Worm (Caenorhabditis elegans) whole organism, L4 larva: Measurements from ENCODE around the gene sds-22.

Source experiments
- F10B5.3 ChIP-seq: sonication (generic microtip); optimal IDR thresholded peaks from 2 replicates; lab custom pipeline; 2016; ENCODE audit warnings: mild to moderate bottlenecking, missing genetic modification characterization, missing compliant biosample characterization
- F44E2.7 ChIP-seq: fragments of 200-800 bp; sonication (Bioruptor generic); IDR thresholded peaks from 2 replicates; pipeline ENCODE4 v2.1.2; 2022; ENCODE audit warnings: missing genetic modification characterization, missing compliant biosample characterization
- Y48G9A.11 ChIP-seq: fragments of 200-800 bp; sonication (Bioruptor generic); IDR thresholded peaks from 2 replicates; pipeline ENCODE4 v1.3.6; 2022; ENCODE audit warnings: missing genetic modification reagents, missing genetic modification characterization, missing compliant biosample characterization
- aly-2 ChIP-seq: sonication (generic microtip); optimal IDR thresholded peaks from 2 replicates; lab custom pipeline; 2018; ENCODE audit warnings: missing biosample characterization, missing genetic modification characterization
- ama-1 ChIP-seq: fragments of 150-350 bp; optimal IDR thresholded peaks from 2 replicates; lab custom pipeline; 2014; ENCODE audit warnings: inconsistent platforms, mixed read lengths
- arid-1 ChIP-seq: fragments of 200-800 bp; sonication (Bioruptor generic); conservative IDR thresholded peaks from 2 replicates; pipeline ENCODE4 v1.3.6; 2022; ENCODE audit warnings: missing genetic modification reagents, missing genetic modification characterization, missing compliant biosample characterization
- ceh-44 ChIP-seq: fragments of 200-800 bp; sonication (Bioruptor generic); IDR thresholded peaks from 2 replicates; pipeline ENCODE4 v1.3.6; 2022; ENCODE audit warnings: missing genetic modification reagents, missing genetic modification characterization, missing compliant biosample characterization
- ceh-62 ChIP-seq: sonication (generic microtip); optimal IDR thresholded peaks from 2 replicates; lab custom pipeline; 2017; ENCODE audit warnings: missing biosample characterization, missing genetic modification characterization
- ces-1 ChIP-seq: fragments of 150-350 bp; sonication (generic microtip); optimal IDR thresholded peaks from 4 replicates; lab custom pipeline; 2014; ENCODE audit warnings: missing biosample characterization, missing genetic modification reagents, missing genetic modification characterization
- cey-2 ChIP-seq: sonication (generic microtip); optimal IDR thresholded peaks from 3 replicates; lab custom pipeline; 2017; ENCODE audit warnings: missing genetic modification characterization, mild to moderate bottlenecking, missing compliant biosample characterization, antibody characterized with exemption, borderline replicate concordance; ENCODE audit not compliant: insufficient read depth
- dmd-6 ChIP-seq: fragments of 200-800 bp; sonication (Bioruptor generic); IDR thresholded peaks from 2 replicates; pipeline ENCODE4 v1.3.6; 2022; ENCODE audit warnings: missing genetic modification reagents, missing genetic modification characterization, missing compliant biosample characterization
- dpl-1 ChIP-seq: fragments of 150-350 bp; optimal IDR thresholded peaks from 2 replicates; lab custom pipeline; 2014; ENCODE audit warnings: missing biosample characterization, missing genetic modification reagents, missing genetic modification characterization
- duxl-1 ChIP-seq: sonication (generic microtip); optimal IDR thresholded peaks from 2 replicates; lab custom pipeline; 2016; ENCODE audit warnings: mild to moderate bottlenecking, missing genetic modification characterization, moderate library complexity, missing compliant biosample characterization; ENCODE audit not compliant: poor library complexity
- dve-1 ChIP-seq: sonication (generic microtip); optimal IDR thresholded peaks from 2 replicates; lab custom pipeline; 2017; ENCODE audit warnings: antibody characterized with exemption, mild to moderate bottlenecking, missing genetic modification characterization, missing compliant biosample characterization; ENCODE audit not compliant: insufficient read depth
- hif-1 ChIP-seq, 2 experiments: sonication (generic microtip); optimal IDR thresholded peaks; 2 replicates each; lab custom pipeline; 2016 to 2017; ENCODE audit warnings: missing compliant biosample characterization in 2 of 2, missing genetic modification characterization in 2 of 2, missing genetic modification reagents in 2 of 2, missing genotype in 2 of 2, mild to moderate bottlenecking in 1 of 2
- lin-1 ChIP-seq: fragments of 200-800 bp; sonication (Bioruptor generic); IDR thresholded peaks from 2 replicates; pipeline ENCODE4 v1.3.6; 2022; ENCODE audit warnings: missing genetic modification reagents, missing genetic modification characterization, missing compliant biosample characterization
- lin-13 ChIP-seq: fragments of 150-350 bp; optimal IDR thresholded peaks from 2 replicates; lab custom pipeline; 2014; ENCODE audit warnings: missing biosample characterization, missing genetic modification reagents, missing genetic modification characterization
- lin-29 ChIP-seq: fragments of 200-800 bp; sonication (Bioruptor generic); IDR thresholded peaks from 2 replicates; pipeline ENCODE4 v1.3.6; 2022; ENCODE audit warnings: missing genetic modification reagents, missing genetic modification characterization, missing compliant biosample characterization
- lin-38 ChIP-seq: fragments of 200-800 bp; sonication (Bioruptor generic); IDR thresholded peaks from 2 replicates; pipeline ENCODE4 v1.3.6; 2022; ENCODE audit warnings: missing genetic modification reagents, missing genetic modification characterization, missing compliant biosample characterization
- lir-3 ChIP-seq: sonication (generic microtip); optimal IDR thresholded peaks from 2 replicates; lab custom pipeline; 2016; ENCODE audit warnings: mild to moderate bottlenecking, missing genetic modification characterization, missing compliant biosample characterization
- madf-5 ChIP-seq, 2 experiments: fragments of 200-800 bp; sonication (Bioruptor generic); IDR thresholded peaks; 2 replicates each; pipeline ENCODE4 v1.3.6; 2022; ENCODE audit warnings: missing compliant biosample characterization in 2 of 2, missing genetic modification characterization in 2 of 2
- mdt-29 ChIP-seq: fragments of 200-800 bp; sonication (Bioruptor generic); IDR thresholded peaks from 2 replicates; pipeline ENCODE4 v1.3.6; 2022; ENCODE audit warnings: missing genetic modification reagents, missing genetic modification characterization, missing compliant biosample characterization
- mep-1 ChIP-seq: fragments of 150-350 bp; sonication (generic microtip); optimal IDR thresholded peaks from 3 replicates; lab custom pipeline; 2014; ENCODE audit warnings: missing biosample characterization, missing genetic modification characterization
- mxl-2 ChIP-seq: fragments of 200-800 bp; sonication (Bioruptor generic); conservative IDR thresholded peaks from 2 replicates; pipeline ENCODE4 v1.3.6; 2022; ENCODE audit warnings: missing genetic modification reagents, missing genetic modification characterization, missing compliant biosample characterization
- mxl-3 ChIP-seq: fragments of 200-800 bp; sonication (Bioruptor generic); optimal IDR thresholded peaks from 2 replicates; lab custom pipeline; 2018; ENCODE audit warnings: mild to moderate bottlenecking, missing genetic modification characterization, missing compliant biosample characterization
- nhr-10 ChIP-seq: fragments of 150-350 bp; optimal IDR thresholded peaks from 2 replicates; lab custom pipeline; 2014; ENCODE audit warnings: missing biosample characterization, missing genetic modification characterization
- nhr-25 ChIP-seq: sonication (generic microtip); optimal IDR thresholded peaks from 2 replicates; lab custom pipeline; 2017; ENCODE audit warnings: missing genetic modification characterization, mild to moderate bottlenecking, missing compliant biosample characterization, antibody characterized with exemption, moderate library complexity, borderline replicate concordance; ENCODE audit not compliant: insufficient read depth
- nhr-77 ChIP-seq: fragments of 150-350 bp; optimal IDR thresholded peaks from 2 replicates; lab custom pipeline; 2014; ENCODE audit warnings: missing biosample characterization, missing genetic modification characterization
- pha-4 ChIP-seq, 2 experiments: fragments of 150-350 bp in 1 of 2; fragments of 200-800 bp in 1 of 2; sonication (Bioruptor generic) in 1 of 2; IDR thresholded peaks in 1 of 2; optimal IDR thresholded peaks in 1 of 2; 2 replicates each; pipeline versions ENCODE4 v1.3.6 to Lab custom; 2014 to 2022; ENCODE audit warnings: missing genetic modification characterization in 2 of 2, missing genetic modification reagents in 2 of 2, missing biosample characterization in 1 of 2, missing compliant biosample characterization in 1 of 2
- php-3 ChIP-seq: fragments of 200-800 bp; sonication (Bioruptor generic); IDR thresholded peaks from 2 replicates; pipeline ENCODE4 v1.3.6; 2022; ENCODE audit warnings: missing genetic modification reagents, missing genetic modification characterization, missing compliant biosample characterization
- sdz-12 ChIP-seq: fragments of 200-800 bp; sonication (Bioruptor generic); optimal IDR thresholded peaks from 2 replicates; lab custom pipeline; 2018; ENCODE audit warnings: mild to moderate bottlenecking, missing genetic modification characterization, missing compliant biosample characterization
- set-16 ChIP-seq: fragments of 200-800 bp; sonication (Bioruptor generic); IDR thresholded peaks from 2 replicates; pipeline ENCODE4 v1.3.6; 2022; ENCODE audit warnings: missing genetic modification reagents, missing genetic modification characterization, missing compliant biosample characterization
- spr-1 ChIP-seq: sonication (generic microtip); optimal IDR thresholded peaks from 2 replicates; lab custom pipeline; 2016; ENCODE audit warnings: mild to moderate bottlenecking, missing genetic modification characterization, missing compliant biosample characterization
- tag-97 ChIP-seq: fragments of 200-800 bp; sonication (Bioruptor generic); IDR thresholded peaks from 2 replicates; pipeline ENCODE4 v1.3.6; 2022; ENCODE audit warnings: missing genetic modification characterization, missing compliant biosample characterization
- unc-62 ChIP-seq, 3 experiments: fragments of 150-350 bp in 1 of 3; sonication (generic microtip); optimal IDR thresholded peaks in 2 of 3; peaks in 1 of 3; 1 replicate in 1 of 3; 2 replicates in 2 of 3; lab custom pipeline; 2014 to 2017; ENCODE audit warnings: missing biosample characterization in 3 of 3, missing genetic modification characterization in 3 of 3, missing genetic modification reagents in 3 of 3, missing genotype in 1 of 3
- zfp-2 ChIP-seq: sonication (generic microtip); optimal IDR thresholded peaks from 2 replicates; lab custom pipeline; 2016; ENCODE audit warnings: mild to moderate bottlenecking, missing genetic modification characterization, missing compliant biosample characterization
- zfp-3 ChIP-seq: fragments of 200-800 bp; sonication (Bioruptor generic); conservative IDR thresholded peaks from 2 replicates; pipeline ENCODE4 v1.3.6; 2022; ENCODE audit warnings: missing genetic modification reagents, missing genetic modification characterization, missing compliant biosample characterization
- zip-11 ChIP-seq: fragments of 200-800 bp; sonication (Bioruptor generic); IDR thresholded peaks from 2 replicates; pipeline ENCODE4 v1.3.6; 2022; ENCODE audit warnings: missing genetic modification characterization, missing compliant biosample characterization
- ztf-11 ChIP-seq: fragments of 150-350 bp; optimal IDR thresholded peaks from 2 replicates; lab custom pipeline; 2014; ENCODE audit warnings: missing biosample characterization, missing genetic modification characterization

Gene sds-22

ce11 chrII:7808950-7809349, 49.3 kb upstream of the sds-22 start (continued):
- TF ChIP-seq unc-62 (GFP tag; optimal IDR thresholded peaks at IDR 0.05 in 1 of 2; lab: Kevin White, UChicago) (peak in 1 of 2 experiments; percentile 93), unc-62 (tag; optimal IDR thresholded peaks at IDR 0.05; lab: Kevin White, UChicago) (no peak), zfp-3 (no peak), ceh-62 (no peak), hif-1 (tag; optimal IDR thresholded peaks at IDR 0.05; lab: Kevin White, UChicago) (no peak), spr-1 (no peak), nhr-25 (tag; lab: Kevin White, UChicago) (no peak), mxl-3 (peak; percentile 56), cey-2 (tag; lab: Kevin White, UChicago) (peak; percentile 10), sdz-12 (no peak), F44E2.7 (GFP tag; lab: Robert Waterston, UW) (no peak), madf-5 (GFP tag; IDR thresholded peaks at IDR 0.05; lab: Robert Waterston, UW) (no peak), zip-11 (GFP tag; lab: Robert Waterston, UW) (no peak), Y48G9A.11 (GFP tag; lab: Robert Waterston, UW) (no peak), dpl-1 (GFP tag; lab: Kevin White, UChicago) (no peak), mdt-29 (GFP tag; lab: Robert Waterston, UW) (no peak), mep-1 (tag; lab: Kevin White, UChicago) (peak; percentile 23), arid-1 (no peak), nhr-10 (no peak), lin-29 (no peak), set-16 (GFP tag; lab: Robert Waterston, UW) (no peak; the same call in 1 of the 2 replicates), dmd-6 (GFP tag; lab: Robert Waterston, UW) (peak; percentile 86), ces-1 (GFP tag; lab: Kevin White, UChicago) (no peak), tag-97 (GFP tag; lab: Robert Waterston, UW) (no peak), ztf-11 (tag; lab: Kevin White, UChicago) (no peak), ama-1 (no peak), F10B5.3 (no peak), mxl-2 (no peak), duxl-1 (tag; lab: Kevin White, UChicago) (no peak), nhr-77 (peak; percentile 33), lin-1 (GFP tag; lab: Robert Waterston, UW) (peak; percentile 40; the same call in 1 of the 2 replicates), zfp-2 (tag; lab: Kevin White, UChicago) (no peak), php-3 (GFP tag; lab: Robert Waterston, UW) (peak; percentile 72; the same call in 1 of the 2 replicates), aly-2 (tag; lab: Kevin White, UChicago) (no peak), pha-4 (GFP tag; IDR thresholded peaks at IDR 0.05; lab: Robert Waterston, UW) (peak; percentile 52; the same call in 1 of the 2 replicates), pha-4 (tag; optimal IDR thresholded peaks at IDR 0.05; lab: Kevin White, UChicago) (no peak)

ce11 chrII:7809358-7809914, 48.8 kb upstream of the sds-22 start:
- TF ChIP-seq dpl-1 (GFP tag; lab: Kevin White, UChicago): no peak
- no peak for TF ChIP-seq ceh-44
- no peak for TF ChIP-seq lin-13 (GFP tag; lab: Kevin White, UChicago)
- no peak for TF ChIP-seq lin-38 (GFP tag; lab: Robert Waterston, UW)
- no peak for TF ChIP-seq lir-3 (tag; lab: Kevin White, UChicago)
- no peak for TF ChIP-seq dve-1 (tag; lab: Kevin White, UChicago)
- TF ChIP-seq ces-1 (GFP tag; lab: Kevin White, UChicago): no peak
- no peak for TF ChIP-seq sdz-12
- TF ChIP-seq zfp-2 (tag; lab: Kevin White, UChicago): no peak
